Fruit fly (Drosophila melanogaster) whole organism, embryonic: ENCODE results near the gene CG42299.

Experiments
- Adf1 ChIP-seq: fragments of 200-800 bp; sonication (Bioruptor generic); IDR thresholded peaks from 2 replicates; pipeline ENCODE4 v1.3.6; 2022; ENCODE audit warnings: missing biosample characterization, missing genetic modification characterization
- CG12219 ChIP-seq: fragments of 200-800 bp; sonication (Bioruptor generic); optimal IDR thresholded peaks from 3 replicates; lab custom pipeline; 2018; ENCODE audit warnings: missing biosample characterization, mild to moderate bottlenecking, missing genetic modification characterization
- CG13894 ChIP-seq: fragments of 200-800 bp; sonication (Bioruptor generic); optimal IDR thresholded peaks from 3 replicates; lab custom pipeline; 2018; ENCODE audit warnings: missing biosample characterization, mild to moderate bottlenecking, missing genetic modification characterization, moderate library complexity
- CG15269 ChIP-seq: fragments of 200-800 bp; sonication (Bioruptor generic); optimal IDR thresholded peaks from 2 replicates; lab custom pipeline; 2018; ENCODE audit warnings: missing biosample characterization, mild to moderate bottlenecking, missing genetic modification characterization, moderate library complexity
- CG15601 ChIP-seq: fragments of 200-800 bp; sonication (Bioruptor generic); optimal IDR thresholded peaks from 3 replicates; lab custom pipeline; 2019; ENCODE audit warnings: missing biosample characterization, mild to moderate bottlenecking, missing genetic modification characterization, moderate library complexity
- CG17186 ChIP-seq: fragments of 200-800 bp; sonication (Bioruptor generic); optimal IDR thresholded peaks from 3 replicates; lab custom pipeline; 2017; ENCODE audit warnings: missing biosample characterization, missing genetic modification reagents, missing genetic modification characterization
- CG18476 ChIP-seq: fragments of 200-800 bp; sonication (Bioruptor generic); optimal IDR thresholded peaks from 2 replicates; lab custom pipeline; 2016; ENCODE audit warnings: missing biosample characterization, mild to moderate bottlenecking, missing genetic modification characterization
- CG18764 ChIP-seq: fragments of 200-800 bp; sonication (Bioruptor generic); optimal IDR thresholded peaks from 3 replicates; lab custom pipeline; 2016; ENCODE audit warnings: missing biosample characterization, missing genetic modification characterization
- CG2202 ChIP-seq: fragments of 200-800 bp; sonication (Bioruptor generic); optimal IDR thresholded peaks from 2 replicates; lab custom pipeline; 2018; ENCODE audit warnings: missing biosample characterization, mild to moderate bottlenecking, missing genetic modification characterization
- CG2875 ChIP-seq: fragments of 200-800 bp; sonication (Bioruptor generic); optimal IDR thresholded peaks from 2 replicates; lab custom pipeline; 2017; ENCODE audit warnings: missing biosample characterization, mild to moderate bottlenecking, missing genetic modification characterization, missing genetic modification reagents
- CG31388 ChIP-seq: fragments of 200-800 bp; sonication (Bioruptor generic); optimal IDR thresholded peaks from 2 replicates; lab custom pipeline; 2016; ENCODE audit warnings: missing biosample characterization, missing genetic modification characterization
- CG32532 ChIP-seq: fragments of 200-800 bp; sonication (Bioruptor generic); IDR thresholded peaks from 2 replicates; pipeline ENCODE4 v1.3.6; 2022; ENCODE audit warnings: missing biosample characterization, missing genetic modification characterization
- CG3995 ChIP-seq: fragments of 200-800 bp; sonication (Bioruptor generic); optimal IDR thresholded peaks from 3 replicates; lab custom pipeline; 2016; ENCODE audit warnings: missing biosample characterization, missing genetic modification characterization
- CG6791 ChIP-seq: fragments of 200-800 bp; sonication (Bioruptor generic); IDR thresholded peaks from 3 replicates; pipeline ENCODE4 v1.3.6; 2022; ENCODE audit warnings: missing biosample characterization, missing genetic modification characterization; ENCODE audit not compliant: partially characterized antibody
- CG7357 ChIP-seq: fragments of 200-800 bp; sonication (Bioruptor generic); IDR thresholded peaks from 3 replicates; pipeline ENCODE4 v1.3.6; 2022; ENCODE audit warnings: missing biosample characterization, missing genetic modification characterization
- CG7839 ChIP-seq: fragments of 200-800 bp; sonication (Bioruptor generic); optimal IDR thresholded peaks from 3 replicates; lab custom pipeline; 2018; ENCODE audit warnings: missing biosample characterization, mild to moderate bottlenecking, missing genetic modification characterization, moderate library complexity
- Camta ChIP-seq: fragments of 200-800 bp; sonication (Bioruptor generic); optimal IDR thresholded peaks from 2 replicates; lab custom pipeline; 2016; ENCODE audit warnings: missing biosample characterization, missing genetic modification characterization
- D ChIP-seq, 2 experiments: fragments of 200-800 bp in 1 of 2; fragments of >200 bp in 1 of 2; sonication (Bioruptor generic) in 1 of 2; optimal IDR thresholded peaks; 2 replicates in 1 of 2; 3 replicates in 1 of 2; lab custom pipeline; 2017; ENCODE audit warnings: mild to moderate bottlenecking in 1 of 2, missing biosample characterization in 1 of 2, missing genetic modification characterization in 1 of 2, missing genetic modification reagents in 1 of 2
- Dad ChIP-seq: fragments of 200-800 bp; sonication (Bioruptor generic); optimal IDR thresholded peaks from 3 replicates; lab custom pipeline; 2016; ENCODE audit warnings: missing biosample characterization, missing genetic modification characterization
- Dbx ChIP-seq: fragments of 200-800 bp; sonication (Bioruptor generic); IDR thresholded peaks from 3 replicates; pipeline ENCODE4 v1.3.6; 2022; ENCODE audit warnings: missing biosample characterization, missing genetic modification characterization
- Elba2 ChIP-seq: fragments of 200-800 bp; sonication (Bioruptor generic); optimal IDR thresholded peaks from 3 replicates; lab custom pipeline; 2016; ENCODE audit warnings: missing biosample characterization, missing genetic modification characterization
- Ets65A ChIP-seq: fragments of 200-800 bp; sonication (Bioruptor generic); peaks from one replicate; lab custom pipeline; 2016; ENCODE audit warnings: missing biosample characterization, missing genetic modification characterization
- Hr3 ChIP-seq: fragments of 200-800 bp; sonication (Bioruptor generic); optimal IDR thresholded peaks from 3 replicates; lab custom pipeline; 2016; ENCODE audit warnings: missing biosample characterization, missing genetic modification characterization
- Hsf ChIP-seq: fragments of 200-800 bp; sonication (Bioruptor generic); optimal IDR thresholded peaks from 3 replicates; lab custom pipeline; 2016; ENCODE audit warnings: missing biosample characterization, missing genetic modification characterization
- MESR4 ChIP-seq: fragments of 200-800 bp; sonication (Bioruptor generic); optimal IDR thresholded peaks from 2 replicates; lab custom pipeline; 2018; ENCODE audit warnings: missing biosample characterization, mild to moderate bottlenecking, missing genetic modification characterization, moderate library complexity
- Mrtf ChIP-seq: fragments of 200-800 bp; sonication (Bioruptor generic); IDR thresholded peaks from 3 replicates; pipeline ENCODE4 v1.3.6; 2022; ENCODE audit warnings: missing biosample characterization, missing genetic modification characterization
- Oli ChIP-seq: fragments of 200-800 bp; sonication (Bioruptor generic); optimal IDR thresholded peaks from 2 replicates; lab custom pipeline; 2018; ENCODE audit warnings: missing biosample characterization, mild to moderate bottlenecking, missing genetic modification characterization, moderate library complexity
- Ravus ChIP-seq: fragments of 200-800 bp; sonication (Bioruptor generic); IDR thresholded peaks from 2 replicates; pipeline ENCODE4 v1.3.6; 2022; ENCODE audit warnings: missing biosample characterization, missing genetic modification characterization
- Sox100B ChIP-seq: fragments of 200-800 bp; sonication (Bioruptor generic); optimal IDR thresholded peaks from 3 replicates; lab custom pipeline; 2018; ENCODE audit warnings: missing biosample characterization, mild to moderate bottlenecking, missing genetic modification characterization
- crc ChIP-seq: fragments of 200-800 bp; sonication (Bioruptor generic); optimal IDR thresholded peaks from 2 replicates; lab custom pipeline; 2016; ENCODE audit warnings: missing biosample characterization, missing genetic modification characterization
- crp ChIP-seq, 2 experiments: fragments of 200-800 bp; sonication (Bioruptor generic); optimal IDR thresholded peaks; 2 replicates in 1 of 2; 3 replicates in 1 of 2; lab custom pipeline; 2017; ENCODE audit warnings: missing biosample characterization in 2 of 2, missing genetic modification characterization in 2 of 2, mild to moderate bottlenecking in 1 of 2, moderate library complexity in 1 of 2
- dan ChIP-seq: fragments of 200-800 bp; sonication (Bioruptor generic); IDR thresholded peaks from 2 replicates; pipeline ENCODE4 v1.3.6; 2022; ENCODE audit warnings: missing biosample characterization, missing genetic modification characterization
- disco-r ChIP-seq: fragments of 200-800 bp; sonication (Bioruptor generic); optimal IDR thresholded peaks from 2 replicates; lab custom pipeline; 2016; ENCODE audit warnings: missing biosample characterization, missing genetic modification characterization
- dmrt99B ChIP-seq: fragments of 200-800 bp; sonication (Bioruptor generic); optimal IDR thresholded peaks from 2 replicates; lab custom pipeline; 2018; ENCODE audit warnings: missing biosample characterization, mild to moderate bottlenecking, missing genetic modification characterization, moderate library complexity
- fru ChIP-seq: fragments of >200 bp; optimal IDR thresholded peaks from 2 replicates; lab custom pipeline; 2017
- ftz-f1 ChIP-seq: fragments of 200-800 bp; sonication (Bioruptor generic); optimal IDR thresholded peaks from 2 replicates; lab custom pipeline; 2016; ENCODE audit warnings: missing biosample characterization, missing genetic modification characterization
- fu2 ChIP-seq: fragments of 200-800 bp; sonication (Bioruptor generic); optimal IDR thresholded peaks from 2 replicates; lab custom pipeline; 2016; ENCODE audit warnings: missing biosample characterization, missing genetic modification characterization
- hb ChIP-seq: fragments of 200-800 bp; sonication (Bioruptor generic); IDR thresholded peaks from 3 replicates; pipeline ENCODE4 v1.3.6; 2022; ENCODE audit warnings: missing biosample characterization, missing genetic modification characterization; ENCODE audit not compliant: partially characterized antibody
- knrl ChIP-seq: fragments of 200-800 bp; sonication (Bioruptor generic); IDR thresholded peaks from 3 replicates; pipeline ENCODE4 v1.3.6; 2022; ENCODE audit warnings: missing biosample characterization, missing genetic modification characterization; ENCODE audit not compliant: partially characterized antibody
- nmo ChIP-seq: fragments of 200-800 bp; sonication (Bioruptor generic); optimal IDR thresholded peaks from 2 replicates; lab custom pipeline; 2018; ENCODE audit warnings: missing biosample characterization, mild to moderate bottlenecking, missing genetic modification characterization, moderate library complexity
- org-1 ChIP-seq: fragments of 200-800 bp; sonication (Bioruptor generic); optimal IDR thresholded peaks from 2 replicates; lab custom pipeline; 2017; ENCODE audit warnings: missing biosample characterization, missing genetic modification characterization
- pfk ChIP-seq: fragments of 200-800 bp; sonication (Bioruptor generic); optimal IDR thresholded peaks from 2 replicates; lab custom pipeline; 2018; ENCODE audit warnings: missing biosample characterization, mild to moderate bottlenecking, missing genetic modification characterization, moderate library complexity
- pnt ChIP-seq: fragments of 200-800 bp; sonication (Bioruptor generic); optimal IDR thresholded peaks from 3 replicates; lab custom pipeline; 2016; ENCODE audit warnings: missing biosample characterization, missing genetic modification characterization
- pum ChIP-seq: fragments of 200-800 bp; sonication (Bioruptor generic); optimal IDR thresholded peaks from 2 replicates; lab custom pipeline; 2016; ENCODE audit warnings: missing biosample characterization, missing genetic modification characterization
- pzg ChIP-seq: fragments of 200-800 bp; sonication (Bioruptor generic); optimal IDR thresholded peaks from 3 replicates; lab custom pipeline; 2018; ENCODE audit warnings: missing biosample characterization, mild to moderate bottlenecking, missing genetic modification characterization, moderate library complexity
- repo ChIP-seq: fragments of 200-800 bp; sonication (Bioruptor generic); optimal IDR thresholded peaks from 2 replicates; lab custom pipeline; 2016; ENCODE audit warnings: missing biosample characterization, missing genetic modification characterization
- sens ChIP-seq: fragments of 200-800 bp; sonication (Bioruptor generic); peaks from one replicate; lab custom pipeline; 2016; ENCODE audit warnings: missing biosample characterization, missing genetic modification characterization
- sim ChIP-seq: fragments of 200-800 bp; sonication (Bioruptor generic); IDR thresholded peaks from 2 replicates; pipeline ENCODE4 v1.3.6; 2022; ENCODE audit warnings: missing biosample characterization, missing genetic modification characterization
- sima ChIP-seq: fragments of 200-800 bp; sonication (Bioruptor generic); optimal IDR thresholded peaks from 2 replicates; lab custom pipeline; 2016; ENCODE audit warnings: missing biosample characterization, missing genetic modification characterization
- sr ChIP-seq: fragments of 200-800 bp; sonication (Bioruptor generic); IDR thresholded peaks from 3 replicates; pipeline ENCODE4 v1.3.6; 2022; ENCODE audit warnings: missing biosample characterization, missing genetic modification characterization

The CG42299 gene

dm6 chrX:15579579-15579978, 4.1 kb upstream of the CG42299 start (continued):
- TF ChIP-seq CG18476 (GFP tag; lab: Kevin White, UChicago) (peak; percentile 81), Hr3 (peak; percentile 83), CG15601 (peak; percentile 85), CG18764 (GFP tag; lab: Kevin White, UChicago) (peak; percentile 84), Dad (GFP tag; lab: Kevin White, UChicago) (peak; percentile 92), MESR4 (GFP tag; lab: Kevin White, UChicago) (peak; percentile 45), sens (GFP tag; lab: Kevin White, UChicago) (peak; percentile 98), Dbx (GFP tag; lab: Robert Waterston, UW) (peak; percentile 93), fu2 (GFP tag; lab: Kevin White, UChicago) (peak; percentile 83), D (optimal IDR thresholded peaks at IDR 0.05; lab: Kevin White, UChicago) (no peak), D (GFP tag; optimal IDR thresholded peaks at IDR 0.05; lab: Kevin White, UChicago) (peak; percentile 87), Mrtf (peak; percentile 93), pum (GFP tag; lab: Kevin White, UChicago) (peak; percentile 91), CG7839 (tag; lab: Kevin White, UChicago) (peak; percentile 95)
- TF ChIP-seq, all 482 proteins: peak for 410

DNA sequence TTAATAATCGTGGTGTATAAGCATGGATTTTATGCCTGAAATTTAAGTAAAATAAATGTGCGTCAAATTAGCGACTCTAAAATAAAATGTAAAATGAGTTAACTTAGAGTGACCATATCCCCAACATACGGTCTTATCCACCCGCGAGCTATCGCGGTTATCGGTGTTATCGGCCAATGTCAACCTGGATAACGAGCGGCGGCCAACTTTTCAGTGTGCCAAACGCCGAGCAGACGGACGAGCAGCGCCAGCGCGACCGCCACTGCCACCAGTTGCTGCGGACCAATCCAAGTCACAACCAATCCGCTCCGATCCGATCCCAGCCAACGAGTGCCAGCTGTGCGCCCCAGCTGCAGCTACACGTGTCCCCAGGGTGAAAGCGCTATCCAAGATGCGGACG, 2.6 kb upstream of the CG42299 start, which contains the start of the genes cerv and CG7872:
Gene cerv (minus strand): TSS at position 129 of the 400 bp plus-strand sequence.
Gene CG7872 (plus strand): TSS at position 163 of the 400 bp plus-strand sequence.
- no peak for TF ChIP-seq Ravus (GFP tag; lab: Robert Waterston, UW)
- peak in 1 of 2 experiments; percentile 45 for TF ChIP-seq crp (GFP tag; optimal IDR thresholded peaks at IDR 0.05; lab: Kevin White, UChicago)
- TF ChIP-seq pzg (GFP tag; lab: Kevin White, UChicago) = peak; percentile 70
- no peak for TF ChIP-seq disco-r (GFP tag; lab: Kevin White, UChicago)
- TF ChIP-seq dmrt99B = no peak
- no peak for TF ChIP-seq pum (GFP tag; lab: Kevin White, UChicago)
- TF ChIP-seq hb (GFP tag; lab: Robert Waterston, UW) = peak; percentile 70
- TF ChIP-seq CG17186 (GFP tag; lab: Kevin White, UChicago) = peak; percentile 21
- no peak for TF ChIP-seq Oli
- no peak for TF ChIP-seq Sox100B (GFP tag; lab: Kevin White, UChicago)
- TF ChIP-seq Adf1 (GFP tag; lab: Robert Waterston, UW) = no peak; the same call in 1 of the 2 replicates
- peak; percentile 61 for TF ChIP-seq knrl
- no peak for TF ChIP-seq sim
- TF ChIP-seq fru (lab: Kevin White, UChicago) = no peak
- TF ChIP-seq CG12219 (GFP tag; lab: Kevin White, UChicago) = no peak
- TF ChIP-seq sima = no peak
- no peak for TF ChIP-seq CG7357
- TF ChIP-seq Camta (GFP tag; lab: Kevin White, UChicago) = no peak
- TF ChIP-seq nmo (GFP tag; lab: Kevin White, UChicago) = peak; percentile 1
- no peak for TF ChIP-seq crc (GFP tag; lab: Kevin White, UChicago)
- TF ChIP-seq CG2202 = no peak
- no peak for TF ChIP-seq Elba2 (GFP tag; lab: Kevin White, UChicago)
- no peak for TF ChIP-seq CG15269 (tag; lab: Kevin White, UChicago)
- no peak for TF ChIP-seq Hsf (GFP tag; lab: Kevin White, UChicago)
- no peak for TF ChIP-seq sr (GFP tag; lab: Robert Waterston, UW)
- no peak for TF ChIP-seq CG13894 (tag; lab: Kevin White, UChicago)
- TF ChIP-seq CG2875 (GFP tag; lab: Kevin White, UChicago) = no peak
- no peak for TF ChIP-seq pfk
- TF ChIP-seq CG31388 (GFP tag; lab: Kevin White, UChicago) = no peak
- TF ChIP-seq repo (GFP tag; lab: Kevin White, UChicago) = no peak
- TF ChIP-seq Ets65A = no peak
- no peak for TF ChIP-seq pnt (GFP tag; lab: Kevin White, UChicago)
- no peak for TF ChIP-seq ftz-f1 (GFP tag; lab: Kevin White, UChicago)
- TF ChIP-seq CG32532 = no peak
- TF ChIP-seq org-1 (GFP tag; lab: Kevin White, UChicago) = no peak
- peak; percentile 58 for TF ChIP-seq CG3995 (GFP tag; lab: Kevin White, UChicago)
- TF ChIP-seq CG6791 (GFP tag; lab: Robert Waterston, UW) = peak; percentile 78; the same call in 2 of the 3 replicates
- no peak for TF ChIP-seq dan
